Fruit fly (Drosophila melanogaster) Kc167 (cell line): ENCODE measurements around the gene CG18262.

Source experiments
- Myc ChIP-seq: fragments of >200 bp; optimal IDR thresholded peaks from 2 replicates; lab custom pipeline; 2017; ENCODE audit warnings: missing external identifiers
- Sin3A ChIP-seq: fragments of >200 bp; optimal IDR thresholded peaks from 2 replicates; lab custom pipeline; 2018; ENCODE audit warnings: missing external identifiers
- h ChIP-seq: fragments of >200 bp; optimal IDR thresholded peaks from 3 replicates; lab custom pipeline; 2018; ENCODE audit warnings: missing external identifiers
- psq ChIP-seq: fragments of >200 bp; optimal IDR thresholded peaks from 2 replicates; lab custom pipeline; 2017; ENCODE audit warnings: missing external identifiers
- ttk ChIP-seq: sonication (Bioruptor generic); optimal IDR thresholded peaks from 2 replicates; lab custom pipeline; 2017; ENCODE audit warnings: missing external identifiers

- TF ChIP-seq h (lab: Kevin White, UChicago) (no peak), ttk (lab: Kevin White, UChicago) (no peak), psq (lab: Kevin White, UChicago) (no peak), Myc (lab: Kevin White, UChicago) (no peak), Sin3A (lab: Kevin White, UChicago) (no peak)
These were observed 31.8 kb upstream of the CG18262 start, which contains the start of gene CG2260 for dm6 chrX:8120939-8121338.
